Worm (Caenorhabditis elegans) whole organism, midembryonic: ENCODE measurements around the gene cyp-35A2.

ENCODE experiments used
- cog-1 ChIP-seq: sonication (generic microtip); optimal IDR thresholded peaks from 2 replicates; lab custom pipeline; 2016; ENCODE audit warnings: missing genetic modification characterization, missing compliant biosample characterization
- flt-1 ChIP-seq: fragments of 200-800 bp; sonication (Bioruptor generic); IDR thresholded peaks from 2 replicates; pipeline ENCODE4 v1.3.6; 2022; ENCODE audit warnings: missing genetic modification characterization, missing compliant biosample characterization
- klf-2 ChIP-seq: fragments of 200-800 bp; sonication (Bioruptor generic); conservative IDR thresholded peaks from 2 replicates; pipeline ENCODE4 v1.3.6; 2022; ENCODE audit warnings: missing genetic modification reagents, missing genetic modification characterization, missing compliant biosample characterization
- tab-1 ChIP-seq: fragments of 200-800 bp; sonication (Bioruptor generic); IDR thresholded peaks from 2 replicates; pipeline ENCODE4 v1.3.6; 2022; ENCODE audit warnings: missing genetic modification characterization, missing compliant biosample characterization
- ztf-23 ChIP-seq: fragments of 200-800 bp; sonication (Bioruptor generic); IDR thresholded peaks from 2 replicates; pipeline ENCODE4 v1.3.6; 2022; ENCODE audit warnings: missing genetic modification reagents, missing genetic modification characterization, missing compliant biosample characterization
- ztf-29 ChIP-seq: fragments of 200-800 bp; sonication (Bioruptor generic); IDR thresholded peaks from 2 replicates; pipeline ENCODE4 v1.3.6; 2022; ENCODE audit warnings: missing genetic modification reagents, missing genetic modification characterization, missing compliant biosample characterization

ce11 chrV:7361673-7362072 is 2.3 kb downstream of the cyp-35A2 start, which contains the start of gene cyp-35A1:
- TF ChIP-seq ztf-29 (no peak), tab-1 (GFP tag; lab: Robert Waterston, UW) (no peak), flt-1 (no peak), cog-1 (tag; lab: Kevin White, UChicago) (no peak), klf-2 (GFP tag; lab: Robert Waterston, UW) (no peak), ztf-23 (GFP tag; lab: Robert Waterston, UW) (no peak)
